Worm (Caenorhabditis elegans): ENCODE results near the gene T24G10.2.

ce11 chrIII:5464850-5465249 is 22.3 kb upstream of the T24G10.2 start:
- TF ChIP-seq ztf-23 (GFP tag; IDR thresholded peaks at IDR 0.05) (no peak), flt-1 (GFP tag; IDR thresholded peaks at IDR 0.05) (no peak), med-1 (GFP tag; optimal IDR thresholded peaks at IDR 0.05; ENCODE audit: insufficient read depth) (no peak), ref-1 (GFP tag; conservative IDR thresholded peaks at IDR 0.05) (no peak), klf-2 (GFP tag; conservative IDR thresholded peaks at IDR 0.05) (no peak), ztf-29 (GFP tag; IDR thresholded peaks at IDR 0.05) (no peak), cog-1 (tag; optimal IDR thresholded peaks at IDR 0.05) (no peak)

All from whole organism, midembryonic.